Fruit fly (Drosophila melanogaster) whole organism, embryonic: ENCODE data around the gene Phs.

Experiments used
- Ada2b ChIP-seq: fragments of 200-800 bp; sonication (Bioruptor generic); IDR thresholded peaks from 2 replicates; pipeline ENCODE4 v1.3.6; 2022; ENCODE audit warnings: missing biosample characterization, missing genetic modification characterization
- Bdp1 ChIP-seq: fragments of 200-800 bp; sonication (Bioruptor generic); optimal IDR thresholded peaks from 3 replicates; lab custom pipeline; 2016; ENCODE audit warnings: missing biosample characterization, missing genetic modification characterization
- Bgb ChIP-seq: fragments of 200-800 bp; sonication (Bioruptor generic); IDR thresholded peaks from 2 replicates; pipeline ENCODE4 v1.3.6; 2022; ENCODE audit warnings: missing biosample characterization, missing genetic modification characterization; ENCODE audit not compliant: partially characterized antibody
- Bteb2 ChIP-seq: fragments of 200-800 bp; sonication (Bioruptor generic); optimal IDR thresholded peaks from 2 replicates; lab custom pipeline; 2016; ENCODE audit warnings: missing biosample characterization, missing genetic modification characterization
- CG10654 ChIP-seq: fragments of 200-800 bp; sonication (Bioruptor generic); optimal IDR thresholded peaks from 2 replicates; lab custom pipeline; 2016; ENCODE audit warnings: missing biosample characterization, missing genetic modification characterization
- CG11723 ChIP-seq: fragments of 200-800 bp; sonication (Bioruptor generic); optimal IDR thresholded peaks from 2 replicates; lab custom pipeline; 2017; ENCODE audit warnings: missing biosample characterization, mild to moderate bottlenecking, missing genetic modification characterization
- CG12744 ChIP-seq: fragments of 200-800 bp; sonication (Bioruptor generic); optimal IDR thresholded peaks from 2 replicates; lab custom pipeline; 2016; ENCODE audit warnings: missing biosample characterization, missing genetic modification characterization
- CG13287 ChIP-seq: fragments of 200-800 bp; sonication (Bioruptor generic); IDR thresholded peaks from 2 replicates; pipeline ENCODE4 v1.3.6; 2022; ENCODE audit warnings: missing biosample characterization, missing genetic modification characterization; ENCODE audit not compliant: partially characterized antibody
- CG13296 ChIP-seq: fragments of 200-800 bp; sonication (Bioruptor generic); optimal IDR thresholded peaks from 3 replicates; lab custom pipeline; 2018; ENCODE audit warnings: missing biosample characterization, mild to moderate bottlenecking, missing genetic modification characterization
- CG15696 ChIP-seq: fragments of 200-800 bp; sonication (Bioruptor generic); optimal IDR thresholded peaks from 2 replicates; lab custom pipeline; 2019; ENCODE audit warnings: missing biosample characterization, mild to moderate bottlenecking, missing genetic modification characterization, moderate library complexity
- CG1647 ChIP-seq: fragments of 200-800 bp; sonication (Bioruptor generic); optimal IDR thresholded peaks from 3 replicates; lab custom pipeline; 2016; ENCODE audit warnings: missing biosample characterization, missing genetic modification characterization
- CG16813 ChIP-seq: fragments of 200-800 bp; sonication (Bioruptor generic); IDR thresholded peaks from 3 replicates; pipeline ENCODE4 v1.3.6; 2022; ENCODE audit warnings: missing biosample characterization, missing genetic modification characterization; ENCODE audit not compliant: partially characterized antibody
- CG16815 ChIP-seq: fragments of 200-800 bp; sonication (Bioruptor generic); optimal IDR thresholded peaks from 3 replicates; lab custom pipeline; 2017; ENCODE audit warnings: missing biosample characterization, mild to moderate bottlenecking, missing genetic modification characterization
- CG17359 ChIP-seq: fragments of 200-800 bp; sonication (Bioruptor generic); optimal IDR thresholded peaks from 3 replicates; lab custom pipeline; 2018; ENCODE audit warnings: missing biosample characterization, mild to moderate bottlenecking, missing genetic modification characterization, moderate library complexity
- CG1832 ChIP-seq: fragments of 200-800 bp; sonication (Bioruptor generic); optimal IDR thresholded peaks from 2 replicates; lab custom pipeline; 2017; ENCODE audit warnings: missing biosample characterization, mild to moderate bottlenecking, missing genetic modification characterization, inconsistent platforms
- CG18764 ChIP-seq: fragments of 200-800 bp; sonication (Bioruptor generic); optimal IDR thresholded peaks from 3 replicates; lab custom pipeline; 2016; ENCODE audit warnings: missing biosample characterization, missing genetic modification characterization
- CG2199 ChIP-seq: fragments of 200-800 bp; sonication (Bioruptor generic); IDR thresholded peaks from 3 replicates; pipeline ENCODE4 v1.3.6; 2022; ENCODE audit warnings: missing biosample characterization, missing genetic modification characterization
- CG2875 ChIP-seq: fragments of 200-800 bp; sonication (Bioruptor generic); optimal IDR thresholded peaks from 2 replicates; lab custom pipeline; 2017; ENCODE audit warnings: missing biosample characterization, mild to moderate bottlenecking, missing genetic modification characterization, missing genetic modification reagents
- CG4282 ChIP-seq: fragments of 200-800 bp; sonication (Bioruptor generic); optimal IDR thresholded peaks from 2 replicates; lab custom pipeline; 2016; ENCODE audit warnings: missing biosample characterization, missing genetic modification characterization
- CG7928 ChIP-seq: fragments of 200-800 bp; sonication (Bioruptor generic); optimal IDR thresholded peaks from 2 replicates; lab custom pipeline; 2017; ENCODE audit warnings: missing biosample characterization, mild to moderate bottlenecking, missing genetic modification characterization
- CG9437 ChIP-seq: fragments of 200-800 bp; sonication (Bioruptor generic); optimal IDR thresholded peaks from 2 replicates; lab custom pipeline; 2018; ENCODE audit warnings: missing biosample characterization, mild to moderate bottlenecking, missing genetic modification characterization
- CG9797 ChIP-seq: fragments of 200-800 bp; sonication (Bioruptor generic); optimal IDR thresholded peaks from 3 replicates; lab custom pipeline; 2018; ENCODE audit warnings: missing biosample characterization, mild to moderate bottlenecking, missing genetic modification characterization
- CG9817 ChIP-seq: fragments of 200-800 bp; sonication (Bioruptor generic); optimal IDR thresholded peaks from 2 replicates; lab custom pipeline; 2018; ENCODE audit warnings: missing biosample characterization, mild to moderate bottlenecking, missing genetic modification characterization, moderate library complexity
- CG9932 ChIP-seq: fragments of 200-800 bp; sonication (Bioruptor generic); IDR thresholded peaks from 2 replicates; pipeline ENCODE4 v1.3.6; 2022; ENCODE audit warnings: missing biosample characterization, missing genetic modification characterization
- Dfd ChIP-seq, 2 experiments: fragments of >200 bp; optimal IDR thresholded peaks; 2 replicates each; lab custom pipeline; 2017; ENCODE audit warnings: missing biosample characterization in 2 of 2, missing genetic modification characterization in 2 of 2
- Ets65A ChIP-seq: fragments of 200-800 bp; sonication (Bioruptor generic); peaks from one replicate; lab custom pipeline; 2016; ENCODE audit warnings: missing biosample characterization, missing genetic modification characterization
- Ets97D ChIP-seq: fragments of 200-800 bp; sonication (Bioruptor generic); optimal IDR thresholded peaks from 3 replicates; lab custom pipeline; 2016; ENCODE audit warnings: missing biosample characterization, missing genetic modification characterization
- Hr3 ChIP-seq: fragments of 200-800 bp; sonication (Bioruptor generic); optimal IDR thresholded peaks from 3 replicates; lab custom pipeline; 2016; ENCODE audit warnings: missing biosample characterization, missing genetic modification characterization
- Jarid2 ChIP-seq: fragments of 200-800 bp; sonication (Bioruptor generic); optimal IDR thresholded peaks from 3 replicates; lab custom pipeline; 2017; ENCODE audit warnings: mild to moderate bottlenecking, missing biosample characterization, missing genetic modification reagents, missing genetic modification characterization
- Lhr ChIP-seq: fragments of 200-800 bp; sonication (Bioruptor generic); optimal IDR thresholded peaks from 3 replicates; lab custom pipeline; 2017; ENCODE audit warnings: mild to moderate bottlenecking, missing biosample characterization, missing genetic modification reagents, missing genetic modification characterization
- Opbp ChIP-seq: fragments of 200-800 bp; sonication (Bioruptor generic); IDR thresholded peaks from 3 replicates; pipeline ENCODE4 v1.3.6; 2022; ENCODE audit warnings: missing biosample characterization, missing genetic modification characterization; ENCODE audit not compliant: partially characterized antibody
- Ravus ChIP-seq: fragments of 200-800 bp; sonication (Bioruptor generic); IDR thresholded peaks from 2 replicates; pipeline ENCODE4 v1.3.6; 2022; ENCODE audit warnings: missing biosample characterization, missing genetic modification characterization
- Rfx ChIP-seq: fragments of 200-800 bp; sonication (Bioruptor generic); IDR thresholded peaks from 2 replicates; pipeline ENCODE4 v1.3.6; 2022; ENCODE audit warnings: missing biosample characterization, missing genetic modification characterization
- Ssrp ChIP-seq: fragments of 200-800 bp; sonication (Bioruptor generic); optimal IDR thresholded peaks from 2 replicates; lab custom pipeline; 2018; ENCODE audit warnings: missing biosample characterization, mild to moderate bottlenecking, missing genetic modification characterization, moderate library complexity
- abd-A ChIP-seq: fragments of 200-800 bp; sonication (Bioruptor generic); optimal IDR thresholded peaks from 3 replicates; lab custom pipeline; 2019; ENCODE audit warnings: missing biosample characterization, mild to moderate bottlenecking, missing genetic modification characterization, moderate library complexity
- bigmax ChIP-seq: fragments of 200-800 bp; sonication (Bioruptor generic); optimal IDR thresholded peaks from 2 replicates; lab custom pipeline; 2018; ENCODE audit warnings: missing biosample characterization, mild to moderate bottlenecking, missing genetic modification characterization
- croc ChIP-seq: fragments of 200-800 bp; sonication (Bioruptor generic); conservative IDR thresholded peaks from 3 replicates; pipeline ENCODE4 v1.3.6; 2022; ENCODE audit warnings: missing biosample characterization, missing genetic modification characterization
- crol ChIP-seq: fragments of 200-800 bp; sonication (Bioruptor generic); IDR thresholded peaks from 2 replicates; pipeline ENCODE4 v1.3.6; 2022; ENCODE audit warnings: missing biosample characterization, missing genetic modification characterization
- cwo ChIP-seq: fragments of 200-800 bp; sonication (Bioruptor generic); optimal IDR thresholded peaks from 3 replicates; lab custom pipeline; 2017; ENCODE audit warnings: missing biosample characterization, missing genetic modification characterization, mild to moderate bottlenecking, moderate library complexity, missing genetic modification reagents
- hbn ChIP-seq: fragments of 200-800 bp; sonication (Bioruptor generic); IDR thresholded peaks from 2 replicates; pipeline ENCODE4 v1.3.6; 2022; ENCODE audit warnings: missing biosample characterization, missing genetic modification characterization; ENCODE audit not compliant: partially characterized antibody
- ind ChIP-seq: fragments of 200-800 bp; sonication (Bioruptor generic); optimal IDR thresholded peaks from 3 replicates; lab custom pipeline; 2016; ENCODE audit warnings: missing biosample characterization, missing genetic modification characterization
- inv ChIP-seq: fragments of 200-800 bp; sonication (Bioruptor generic); IDR thresholded peaks from 2 replicates; pipeline ENCODE4 v1.3.6; 2022; ENCODE audit warnings: missing biosample characterization, missing genetic modification characterization; ENCODE audit not compliant: partially characterized antibody
- jigr1 ChIP-seq: fragments of 200-800 bp; sonication (Bioruptor generic); IDR thresholded peaks from 3 replicates; pipeline ENCODE4 v1.3.6; 2022; ENCODE audit warnings: missing biosample characterization, missing genetic modification characterization
- jumu ChIP-seq: fragments of 200-800 bp; sonication (Bioruptor generic); optimal IDR thresholded peaks from 3 replicates; lab custom pipeline; 2016; ENCODE audit warnings: missing biosample characterization, missing genetic modification characterization
- kay ChIP-seq: fragments of 200-800 bp; sonication (Bioruptor generic); optimal IDR thresholded peaks from 2 replicates; lab custom pipeline; 2016; ENCODE audit warnings: missing biosample characterization, missing genetic modification characterization
- lmd ChIP-seq: fragments of 200-800 bp; sonication (Bioruptor generic); IDR thresholded peaks from 2 replicates; pipeline ENCODE4 v1.3.6; 2022; ENCODE audit warnings: missing biosample characterization, missing genetic modification characterization
- nerfin-1 ChIP-seq: fragments of 200-800 bp; sonication (Bioruptor generic); optimal IDR thresholded peaks from 3 replicates; lab custom pipeline; 2019; ENCODE audit warnings: missing biosample characterization, mild to moderate bottlenecking, missing genetic modification characterization, moderate library complexity
- pnt ChIP-seq: fragments of 200-800 bp; sonication (Bioruptor generic); optimal IDR thresholded peaks from 3 replicates; lab custom pipeline; 2016; ENCODE audit warnings: missing biosample characterization, missing genetic modification characterization
- slou ChIP-seq: fragments of 200-800 bp; sonication (Bioruptor generic); optimal IDR thresholded peaks from 3 replicates; lab custom pipeline; 2016; ENCODE audit warnings: missing biosample characterization, missing genetic modification characterization
- unc-4 ChIP-seq: fragments of 200-800 bp; sonication (Bioruptor generic); IDR thresholded peaks from 2 replicates; pipeline ENCODE4 v1.3.6; 2022; ENCODE audit warnings: missing biosample characterization, missing genetic modification characterization; ENCODE audit not compliant: partially characterized antibody
- yki ChIP-seq: fragments of >200 bp; optimal IDR thresholded peaks from 3 replicates; lab custom pipeline; 2018

Phs gene

DNA sequence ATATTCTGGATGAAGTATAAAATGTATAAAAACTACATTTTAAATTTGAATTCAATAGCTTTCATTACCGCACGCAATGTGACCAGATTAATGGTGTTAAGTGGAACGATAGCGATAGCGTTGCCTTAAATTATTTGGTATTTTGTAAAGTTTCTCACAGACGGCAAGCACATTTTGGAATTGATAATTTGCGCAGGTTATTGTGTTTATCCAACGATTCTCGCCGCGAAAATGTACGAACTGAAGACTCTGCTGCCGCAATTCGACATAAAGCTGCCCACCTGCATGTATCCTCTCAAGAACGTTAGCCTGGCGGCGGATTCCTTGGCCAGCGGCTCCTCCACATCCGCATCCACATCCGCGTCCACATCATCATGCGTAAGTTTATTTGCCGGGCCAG, 36.2 kb upstream of the Phs start, which contains the start of gene AIMP2 (continued):
- TF ChIP-seq CG1647 (GFP tag; lab: Kevin White, UChicago): no peak
- no peak for TF ChIP-seq lmd (GFP tag; lab: Robert Waterston, UW)
- TF ChIP-seq Hr3 (GFP tag; lab: Kevin White, UChicago): no peak
- TF ChIP-seq bigmax (GFP tag; lab: Kevin White, UChicago): no peak
- TF ChIP-seq Ravus (GFP tag; lab: Robert Waterston, UW): no peak
- TF ChIP-seq CG4282 (GFP tag; lab: Kevin White, UChicago): no peak
- no peak for TF ChIP-seq CG16815 (GFP tag; lab: Kevin White, UChicago)
- no peak for TF ChIP-seq CG12744 (GFP tag; lab: Kevin White, UChicago)
- TF ChIP-seq Bteb2 (GFP tag; lab: Kevin White, UChicago): no peak
- TF ChIP-seq Lhr: no peak
- TF ChIP-seq jumu: no peak
- TF ChIP-seq CG9797 (GFP tag; lab: Kevin White, UChicago): peak; percentile 78
- no peak for TF ChIP-seq CG18764 (GFP tag; lab: Kevin White, UChicago)
- no peak for TF ChIP-seq CG1832 (GFP tag; lab: Kevin White, UChicago)
- no peak for TF ChIP-seq Dfd (GFP tag; optimal IDR thresholded peaks at IDR 0.05; lab: Kevin White, UChicago)
- no peak for TF ChIP-seq Ets65A (GFP tag; lab: Kevin White, UChicago)
- TF ChIP-seq CG7928: no peak
- TF ChIP-seq pnt: no peak
- no peak for TF ChIP-seq Jarid2 (GFP tag; lab: Kevin White, UChicago)
- no peak for TF ChIP-seq nerfin-1 (tag; lab: Kevin White, UChicago)
- TF ChIP-seq CG10654 (GFP tag; lab: Kevin White, UChicago): no peak
- TF ChIP-seq Ets97D (GFP tag; lab: Kevin White, UChicago): peak; percentile 11
- TF ChIP-seq inv (GFP tag; lab: Robert Waterston, UW): 0 out of 2 replicates have a peak, but pooled peaks have one; percentile 13
- peak; percentile 49 for TF ChIP-seq unc-4
- TF ChIP-seq CG15696 (tag; lab: Kevin White, UChicago): no peak
- no peak for TF ChIP-seq crol (GFP tag; lab: Robert Waterston, UW)
- TF ChIP-seq yki (lab: Kevin White, UChicago): no peak
- TF ChIP-seq CG13287 (GFP tag; lab: Robert Waterston, UW): peak; percentile 55
- peak; percentile 35 for TF ChIP-seq Bgb
- TF ChIP-seq jigr1: no peak
- TF ChIP-seq abd-A (tag; lab: Kevin White, UChicago): no peak
- 0 out of 3 replicates have a peak, but pooled peaks have one; percentile 17 for TF ChIP-seq CG16813 (GFP tag; lab: Robert Waterston, UW)
- TF ChIP-seq CG2199 (GFP tag; lab: Robert Waterston, UW): no peak
- no peak for TF ChIP-seq Ssrp (tag; lab: Kevin White, UChicago)
- no peak for TF ChIP-seq CG11723
- no peak for TF ChIP-seq ind
- TF ChIP-seq CG13296 (GFP tag; lab: Kevin White, UChicago): no peak
- TF ChIP-seq hbn (GFP tag; lab: Robert Waterston, UW): no peak
- no peak for TF ChIP-seq CG9817 (tag; lab: Kevin White, UChicago)
- TF ChIP-seq Ada2b (GFP tag; lab: Robert Waterston, UW): no peak
- TF ChIP-seq croc (GFP tag; lab: Robert Waterston, UW): no peak
- TF ChIP-seq cwo (GFP tag; lab: Kevin White, UChicago): no peak
- no peak for TF ChIP-seq Rfx (GFP tag; lab: Robert Waterston, UW)
- TF ChIP-seq kay: no peak
- TF ChIP-seq CG17359 (tag; lab: Kevin White, UChicago): no peak
- no peak for TF ChIP-seq slou (GFP tag; lab: Kevin White, UChicago)
- TF ChIP-seq CG9932 (GFP tag; lab: Robert Waterston, UW): no peak
- TF ChIP-seq Opbp (GFP tag; lab: Robert Waterston, UW): 0 out of 3 replicates have a peak, but pooled peaks have one; percentile 4
- no peak for TF ChIP-seq CG2875
- TF ChIP-seq CG9437 (GFP tag; lab: Kevin White, UChicago): no peak
- no peak for TF ChIP-seq Bdp1 (GFP tag; lab: Kevin White, UChicago)
